Fruit fly (Drosophila melanogaster) whole organism, adult: ENCODE data around the gene Sodq.

Experiments
- CG11617 ChIP-seq: fragments of 200-800 bp; sonication (Bioruptor generic); optimal IDR thresholded peaks from 2 replicates; lab custom pipeline; 2017; ENCODE audit warnings: mild to moderate bottlenecking, missing biosample characterization, missing genetic modification reagents, missing genetic modification characterization
- CG12768 ChIP-seq: fragments of 200-800 bp; sonication (Bioruptor generic); optimal IDR thresholded peaks from 2 replicates; lab custom pipeline; 2017; ENCODE audit warnings: missing biosample characterization, missing genetic modification characterization, mild to moderate bottlenecking, moderate library complexity, missing genetic modification reagents
- CG14711 ChIP-seq: fragments of 200-800 bp; sonication (Bioruptor generic); optimal IDR thresholded peaks from 2 replicates; lab custom pipeline; 2018; ENCODE audit warnings: missing biosample characterization, mild to moderate bottlenecking, missing genetic modification characterization, moderate library complexity
- CG1620 ChIP-seq: fragments of 200-800 bp; sonication (Bioruptor generic); optimal IDR thresholded peaks from 2 replicates; lab custom pipeline; 2016; ENCODE audit warnings: missing biosample characterization, missing genetic modification characterization
- CG33017 ChIP-seq: fragments of 200-800 bp; sonication (Bioruptor generic); optimal IDR thresholded peaks from 2 replicates; lab custom pipeline; 2018; ENCODE audit warnings: missing biosample characterization, mild to moderate bottlenecking, missing genetic modification characterization, moderate library complexity
- CG5204 ChIP-seq: fragments of 200-800 bp; sonication (Bioruptor generic); optimal IDR thresholded peaks from 2 replicates; lab custom pipeline; 2016; ENCODE audit warnings: missing biosample characterization, missing genetic modification characterization
- CG7045 ChIP-seq: fragments of 200-800 bp; sonication (Bioruptor generic); optimal IDR thresholded peaks from 2 replicates; lab custom pipeline; 2017; ENCODE audit warnings: missing biosample characterization, mild to moderate bottlenecking, missing genetic modification characterization
- CG7101 ChIP-seq: fragments of 200-800 bp; sonication (Bioruptor generic); optimal IDR thresholded peaks from 2 replicates; lab custom pipeline; 2018; ENCODE audit warnings: missing biosample characterization, mild to moderate bottlenecking, missing genetic modification characterization, moderate library complexity
- Clk ChIP-seq: fragments of 200-800 bp; sonication (Bioruptor generic); optimal IDR thresholded peaks from 2 replicates; lab custom pipeline; 2017; ENCODE audit warnings: missing biosample characterization, missing genetic modification characterization
- Crg-1 ChIP-seq: fragments of 200-800 bp; sonication (Bioruptor generic); optimal IDR thresholded peaks from 2 replicates; lab custom pipeline; 2016; ENCODE audit warnings: missing biosample characterization, missing genetic modification characterization
- Hr96 ChIP-seq: fragments of 200-800 bp; sonication (Bioruptor generic); optimal IDR thresholded peaks from 2 replicates; lab custom pipeline; 2016; ENCODE audit warnings: missing biosample characterization, missing genetic modification characterization
- Mnt ChIP-seq: fragments of 200-800 bp; sonication (Bioruptor generic); optimal IDR thresholded peaks from 2 replicates; lab custom pipeline; 2016; ENCODE audit warnings: missing biosample characterization, mild to moderate bottlenecking, missing genetic modification characterization
- bab1 ChIP-seq: fragments of 200-800 bp; sonication (Bioruptor generic); optimal IDR thresholded peaks from 3 replicates; lab custom pipeline; 2019; ENCODE audit warnings: missing biosample characterization, mild to moderate bottlenecking, missing genetic modification characterization, moderate library complexity
- cic ChIP-seq: fragments of 200-800 bp; sonication (Bioruptor generic); optimal IDR thresholded peaks from 2 replicates; lab custom pipeline; 2017; ENCODE audit warnings: missing biosample characterization, mild to moderate bottlenecking, missing genetic modification characterization, moderate library complexity
- cnc ChIP-seq, 2 experiments: fragments of >200 bp; optimal IDR thresholded peaks; 2 replicates each; lab custom pipeline; 2017
- kay ChIP-seq: fragments of 200-800 bp; sonication (Bioruptor generic); peaks from one replicate; lab custom pipeline; 2016; ENCODE audit warnings: missing biosample characterization, missing genetic modification characterization, borderline replicate concordance
- ovo ChIP-seq: fragments of 200-800 bp; sonication (Bioruptor generic); optimal IDR thresholded peaks from 2 replicates; lab custom pipeline; 2016; ENCODE audit warnings: missing biosample characterization, missing genetic modification characterization
- pad ChIP-seq: fragments of 200-800 bp; sonication (Bioruptor generic); optimal IDR thresholded peaks from 3 replicates; lab custom pipeline; 2017; ENCODE audit warnings: missing biosample characterization, missing genetic modification characterization, mild to moderate bottlenecking, moderate library complexity, missing genetic modification reagents
- tj ChIP-seq: fragments of 200-800 bp; sonication (Bioruptor generic); optimal IDR thresholded peaks from 3 replicates; lab custom pipeline; 2017; ENCODE audit warnings: missing biosample characterization, mild to moderate bottlenecking, missing genetic modification characterization, moderate library complexity
- toe ChIP-seq: fragments of 200-800 bp; sonication (Bioruptor generic); optimal IDR thresholded peaks from 2 replicates; lab custom pipeline; 2016; ENCODE audit warnings: missing biosample characterization, missing genetic modification characterization

The Sodq gene

dm6 chr3R:25876639-25877038, 19.0 kb upstream of the Sodq start:
- TF ChIP-seq Crg-1 (no peak), Mnt (GFP tag; lab: Kevin White, UChicago) (no peak), CG5204 (GFP tag; lab: Kevin White, UChicago) (no peak), CG7101 (tag; lab: Kevin White, UChicago) (no peak), CG7045 (GFP tag; lab: Kevin White, UChicago) (no peak), cic (GFP tag; lab: Kevin White, UChicago) (no peak), Clk (GFP tag; lab: Kevin White, UChicago) (no peak), Hr96 (GFP tag; lab: Kevin White, UChicago) (no peak), CG12768 (GFP tag; lab: Kevin White, UChicago) (no peak), tj (GFP tag; lab: Kevin White, UChicago) (no peak), CG14711 (tag; lab: Kevin White, UChicago) (no peak), CG11617 (GFP tag; lab: Kevin White, UChicago) (no peak), pad (GFP tag; lab: Kevin White, UChicago) (no peak), ovo (GFP tag; lab: Kevin White, UChicago) (no peak), toe (GFP tag; lab: Kevin White, UChicago) (no peak), CG1620 (GFP tag; lab: Kevin White, UChicago) (no peak), kay (GFP tag; lab: Kevin White, UChicago) (no peak), cnc (optimal IDR thresholded peaks at IDR 0.05; lab: Kevin White, UChicago) (no peak), CG33017 (tag; lab: Kevin White, UChicago) (no peak), bab1 (no peak)

DNA sequence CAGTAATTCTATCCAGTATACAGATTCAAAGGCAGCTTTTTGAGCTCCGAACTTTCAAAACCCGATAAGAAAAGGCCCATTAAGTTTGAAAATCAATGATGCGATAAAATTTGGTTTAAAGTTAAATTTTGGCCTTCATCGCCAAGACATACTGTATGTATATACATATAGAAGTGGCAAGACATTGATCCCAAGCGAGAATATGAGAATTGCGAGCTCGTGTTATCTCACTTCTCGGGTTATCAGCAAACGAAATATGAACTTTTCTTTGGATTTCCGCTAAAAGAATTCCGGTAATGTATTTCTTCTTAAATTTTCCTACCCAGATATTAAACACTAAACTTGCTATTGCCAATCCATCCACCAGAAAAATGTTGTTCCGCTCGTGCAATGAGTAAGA, 18.6 kb upstream of the Sodq start:
- TF ChIP-seq CG12768 (GFP tag; lab: Kevin White, UChicago) (no peak), kay (GFP tag; lab: Kevin White, UChicago) (peak; percentile 39)

- TF ChIP-seq Crg-1 (no peak), CG33017 (tag; lab: Kevin White, UChicago) (no peak), CG5204 (GFP tag; lab: Kevin White, UChicago) (no peak), toe (GFP tag; lab: Kevin White, UChicago) (peak; percentile 10), CG14711 (tag; lab: Kevin White, UChicago) (peak; percentile 37), kay (GFP tag; lab: Kevin White, UChicago) (peak; percentile 54)
Observed at dm6 chr3R:25879324-25879766, 16.3 kb upstream of the Sodq start.

- no peak for TF ChIP-seq CG1620 (GFP tag; lab: Kevin White, UChicago)
- no peak for TF ChIP-seq Crg-1
- no peak for TF ChIP-seq Hr96 (GFP tag; lab: Kevin White, UChicago)
- peak; percentile 19 for TF ChIP-seq CG14711 (tag; lab: Kevin White, UChicago)
- TF ChIP-seq pad (GFP tag; lab: Kevin White, UChicago): peak; percentile 62
- no peak for TF ChIP-seq cnc (optimal IDR thresholded peaks at IDR 0.05; lab: Kevin White, UChicago)
- TF ChIP-seq ovo (GFP tag; lab: Kevin White, UChicago): peak; percentile 15
- TF ChIP-seq CG11617 (GFP tag; lab: Kevin White, UChicago): peak; percentile 5
Observed at dm6 chr3R:25880198-25880970, 15.2 kb upstream of the Sodq start.

dm6 chr3R:25880971-25881809, 14.4 kb upstream of the Sodq start, which contains the start of gene Tsp96F:
Gene Tsp96F (minus strand): TSS chr3R:25881427.
- TF ChIP-seq bab1 (peak; percentile 0), tj (GFP tag; lab: Kevin White, UChicago) (no peak)

DNA sequence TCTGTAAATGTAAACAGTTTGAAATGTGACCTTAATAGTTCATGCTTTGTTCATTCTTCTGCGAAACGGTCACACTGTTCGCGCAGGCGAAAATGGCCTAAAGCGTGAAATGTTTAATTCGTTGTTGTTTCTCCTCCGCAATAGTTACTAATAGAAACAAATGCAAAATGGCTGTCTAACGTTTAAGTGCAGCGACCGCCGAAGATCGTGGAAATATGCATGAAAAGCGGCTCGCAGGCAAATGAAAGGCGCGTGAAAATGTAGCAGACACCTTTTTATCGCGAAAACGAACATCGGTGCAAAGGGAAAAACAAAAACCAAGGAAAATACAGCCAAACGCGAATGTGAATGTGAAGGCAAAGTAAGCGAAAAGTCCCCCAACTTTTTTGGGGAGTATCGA, 13.7 kb upstream of the Sodq start, which contains the start of gene SppL:
Gene SppL, plus strand, starts transcription at position 70 of the 400 bp plus-strand sequence.
- TF ChIP-seq bab1 (no peak), Crg-1 (no peak), CG14711 (tag; lab: Kevin White, UChicago) (no peak), CG12768 (GFP tag; lab: Kevin White, UChicago) (no peak), CG7045 (GFP tag; lab: Kevin White, UChicago) (no peak), Clk (GFP tag; lab: Kevin White, UChicago) (no peak), tj (GFP tag; lab: Kevin White, UChicago) (no peak), CG7101 (tag; lab: Kevin White, UChicago) (no peak), kay (GFP tag; lab: Kevin White, UChicago) (no peak), cic (GFP tag; lab: Kevin White, UChicago) (no peak), ovo (GFP tag; lab: Kevin White, UChicago) (no peak)
